Worm (Caenorhabditis elegans): Measurements from ENCODE around the gene txdc-17.

- no peak for TF ChIP-seq elt-2 (tag; optimal IDR thresholded peaks at IDR 0.05)
- no peak for TF ChIP-seq rnt-1 (tag; optimal IDR thresholded peaks at IDR 0.05)
- TF ChIP-seq ref-2 (tag; optimal IDR thresholded peaks at IDR 0.05) = no peak
- TF ChIP-seq ttx-3 (tag; optimal IDR thresholded peaks at IDR 0.05) = no peak
- TF ChIP-seq sox-2 (GFP tag; IDR thresholded peaks at IDR 0.05) = no peak
- no peak for TF ChIP-seq ama-1 (optimal IDR thresholded peaks at IDR 0.05)
- TF ChIP-seq unc-86 (tag; optimal IDR thresholded peaks at IDR 0.05) = no peak
- no peak for TF ChIP-seq ceh-45 (GFP tag; IDR thresholded peaks at IDR 0.05)
- no peak for TF ChIP-seq ceh-6 (GFP tag; optimal IDR thresholded peaks at IDR 0.05)
- TF ChIP-seq ceh-24 (tag; optimal IDR thresholded peaks at IDR 0.05) = no peak
- no peak for TF ChIP-seq syd-9 (tag; optimal IDR thresholded peaks at IDR 0.05)
- no peak for TF ChIP-seq dve-1 (tag; optimal IDR thresholded peaks at IDR 0.05)
Measured at ce11 chrIII:2874144-2874868, 39.8 kb downstream of the txdc-17 start, which contains the start of gene klf-1.
